Fruit fly (Drosophila melanogaster): ENCODE measurements around the gene CG15386.

Gene CG15386

dm6 chr2L:2226259-2227121 lies 9.4 kb upstream of the CG15386 start, which contains the start of the genes CG15387 and sau (continued):
- TF ChIP-seq Ssrp (tag; optimal IDR thresholded peaks at IDR 0.05), result peak; percentile 81
- TF ChIP-seq Dek (tag; optimal IDR thresholded peaks at IDR 0.05), result peak; percentile 76
- TF ChIP-seq CG11093 (GFP tag; IDR thresholded peaks at IDR 0.05), result peak; percentile 72
- peak; percentile 63 for TF ChIP-seq CG5180 (GFP tag; optimal IDR thresholded peaks at IDR 0.05)
- TF ChIP-seq dati (GFP tag; IDR thresholded peaks at IDR 0.05), result 0 out of 2 replicates have a peak, but pooled peaks have one; percentile 29
- peak; percentile 78 for TF ChIP-seq Oli (tag; optimal IDR thresholded peaks at IDR 0.05)
- TF ChIP-seq pfk (GFP tag; optimal IDR thresholded peaks at IDR 0.05), result peak; percentile 32
- TF ChIP-seq CG10147 (GFP tag; optimal IDR thresholded peaks at IDR 0.05), result peak; percentile 84
- TF ChIP-seq wor (GFP tag; IDR thresholded peaks at IDR 0.05), result peak; percentile 64
- TF ChIP-seq CG4360 (GFP tag; IDR thresholded peaks at IDR 0.05), result peak; percentile 38
- peak; percentile 82 for TF ChIP-seq dm (GFP tag; optimal IDR thresholded peaks at IDR 0.05)
- TF ChIP-seq nmo (GFP tag; optimal IDR thresholded peaks at IDR 0.05), result peak; percentile 91
- peak; percentile 75 for TF ChIP-seq Bdp1 (GFP tag; optimal IDR thresholded peaks at IDR 0.05)
- peak; percentile 69 for TF ChIP-seq CG17912 (GFP tag; optimal IDR thresholded peaks at IDR 0.05)
- peak; percentile 90 for TF ChIP-seq CG13894 (tag; optimal IDR thresholded peaks at IDR 0.05)
- peak; percentile 76 for TF ChIP-seq cato (GFP tag; optimal IDR thresholded peaks at IDR 0.05; ENCODE audit: borderline replicate concordance)
- TF ChIP-seq CG12071 (GFP tag; optimal IDR thresholded peaks at IDR 0.05), result peak; percentile 75
- peak; percentile 51 for TF ChIP-seq Elba2 (GFP tag; optimal IDR thresholded peaks at IDR 0.05)
- no peak for TF ChIP-seq sim (GFP tag; IDR thresholded peaks at IDR 0.05)
- TF ChIP-seq Blimp-1 (GFP tag; optimal IDR thresholded peaks at IDR 0.05), result peak; percentile 80
- TF ChIP-seq Ets97D (GFP tag; optimal IDR thresholded peaks at IDR 0.05), result peak; percentile 92
- peak; percentile 41; the same call in 1 of the 2 replicates for TF ChIP-seq Poxn (GFP tag; IDR thresholded peaks at IDR 0.05)
- peak; percentile 90 for TF ChIP-seq Dip3 (GFP tag; optimal IDR thresholded peaks at IDR 0.05)
- TF ChIP-seq Dll (GFP tag; IDR thresholded peaks at IDR 0.05; ENCODE audit: partially characterized antibody), result peak; percentile 96
- TF ChIP-seq vfl (GFP tag; optimal IDR thresholded peaks at IDR 0.05), result peak; percentile 86
- peak; percentile 91 for TF ChIP-seq CoRest (tag; optimal IDR thresholded peaks at IDR 0.05)
- TF ChIP-seq Gug (GFP tag; IDR thresholded peaks at IDR 0.05), result peak; percentile 76
- TF ChIP-seq Scr (GFP tag; IDR thresholded peaks at IDR 0.05; ENCODE audit: partially characterized antibody), result peak; percentile 97
- peak; percentile 50 for TF ChIP-seq CG30431 (GFP tag; optimal IDR thresholded peaks at IDR 0.05)
- TF ChIP-seq CG2202 (tag; optimal IDR thresholded peaks at IDR 0.05), result peak; percentile 68
- peak; percentile 80 for TF ChIP-seq ttk (GFP tag; IDR thresholded peaks at IDR 0.05)
- TF ChIP-seq Usf (GFP tag; optimal IDR thresholded peaks at IDR 0.05), result peak; percentile 64
- TF ChIP-seq crol (GFP tag; IDR thresholded peaks at IDR 0.05), result no peak
- no peak for TF ChIP-seq tll (GFP tag; optimal IDR thresholded peaks at IDR 0.05)
- TF ChIP-seq CG8924 (tag; optimal IDR thresholded peaks at IDR 0.05), result peak; percentile 85
- TF ChIP-seq Asciz (GFP tag; optimal IDR thresholded peaks at IDR 0.05), result peak; percentile 76
- TF ChIP-seq CG7963 (GFP tag; IDR thresholded peaks at IDR 0.05; ENCODE audit: partially characterized antibody), result peak; percentile 77; the same call in 2 of the 3 replicates
- TF ChIP-seq disco-r (GFP tag; optimal IDR thresholded peaks at IDR 0.05), result peak; percentile 84
- no peak for TF ChIP-seq usp (GFP tag; optimal IDR thresholded peaks at IDR 0.05)
- TF ChIP-seq NC2β (GFP tag; optimal IDR thresholded peaks at IDR 0.05), result peak; percentile 90
- peak; percentile 86 for TF ChIP-seq Atf3 (GFP tag; optimal IDR thresholded peaks at IDR 0.05)
- TF ChIP-seq E2f1 (GFP tag; IDR thresholded peaks at IDR 0.05), result peak; percentile 80
- no peak for TF ChIP-seq CkIIα-i1 (GFP tag; IDR thresholded peaks at IDR 0.05)
- peak; percentile 90 for TF ChIP-seq MBD-R2 (GFP tag; IDR thresholded peaks at IDR 0.05)
- peak; percentile 99 for TF ChIP-seq Med (GFP tag)
- peak; percentile 90 for TF ChIP-seq lbe (GFP tag; optimal IDR thresholded peaks at IDR 0.05)
- TF ChIP-seq gro (GFP tag; optimal IDR thresholded peaks at IDR 0.05), result peak; percentile 93
- TF ChIP-seq CG30403 (GFP tag; optimal IDR thresholded peaks at IDR 0.05), result peak; percentile 94

All from whole organism, embryonic.